Fruit fly (Drosophila melanogaster) whole organism, embryonic: ENCODE measurements around the gene CG5665.

Experiments
- Atf6 ChIP-seq: fragments of 200-800 bp; sonication (Bioruptor generic); IDR thresholded peaks from 2 replicates; pipeline ENCODE4 v1.3.6; 2022; ENCODE audit warnings: missing biosample characterization, missing genetic modification characterization
- CG10462 ChIP-seq: fragments of 200-800 bp; sonication (Bioruptor generic); optimal IDR thresholded peaks from 2 replicates; lab custom pipeline; 2016; ENCODE audit warnings: missing biosample characterization, missing genetic modification characterization
- CG11456 ChIP-seq: fragments of 200-800 bp; sonication (Bioruptor generic); IDR thresholded peaks from 3 replicates; pipeline ENCODE4 v1.3.6; 2022; ENCODE audit warnings: missing biosample characterization, missing genetic modification characterization
- CG11696 ChIP-seq: fragments of 200-800 bp; sonication (Bioruptor generic); IDR thresholded peaks from 2 replicates; pipeline ENCODE4 v1.3.6; 2022; ENCODE audit warnings: missing biosample characterization, missing genetic modification characterization
- CG13287 ChIP-seq: fragments of 200-800 bp; sonication (Bioruptor generic); IDR thresholded peaks from 2 replicates; pipeline ENCODE4 v1.3.6; 2022; ENCODE audit warnings: missing biosample characterization, missing genetic modification characterization; ENCODE audit not compliant: partially characterized antibody
- CG17186 ChIP-seq: fragments of 200-800 bp; sonication (Bioruptor generic); optimal IDR thresholded peaks from 3 replicates; lab custom pipeline; 2017; ENCODE audit warnings: missing biosample characterization, missing genetic modification reagents, missing genetic modification characterization
- CG17385 ChIP-seq: fragments of 200-800 bp; sonication (Bioruptor generic); optimal IDR thresholded peaks from 3 replicates; lab custom pipeline; 2018; ENCODE audit warnings: missing biosample characterization, mild to moderate bottlenecking, missing genetic modification characterization
- CG1832 ChIP-seq: fragments of 200-800 bp; sonication (Bioruptor generic); optimal IDR thresholded peaks from 2 replicates; lab custom pipeline; 2017; ENCODE audit warnings: missing biosample characterization, mild to moderate bottlenecking, missing genetic modification characterization, inconsistent platforms
- CG34224 ChIP-seq: fragments of 200-800 bp; sonication (Bioruptor generic); IDR thresholded peaks from 3 replicates; pipeline ENCODE4 v1.3.6; 2022; ENCODE audit warnings: missing biosample characterization, missing genetic modification characterization; ENCODE audit not compliant: partially characterized antibody
- CG34422 ChIP-seq: fragments of 200-800 bp; sonication (Bioruptor generic); IDR thresholded peaks from 3 replicates; pipeline ENCODE4 v1.3.6; 2022; ENCODE audit warnings: missing biosample characterization, missing genetic modification characterization
- CG4730 ChIP-seq: fragments of 200-800 bp; sonication (Bioruptor generic); IDR thresholded peaks from 2 replicates; pipeline ENCODE4 v1.3.6; 2022; ENCODE audit warnings: missing biosample characterization, missing genetic modification characterization
- CG7963 ChIP-seq: fragments of 200-800 bp; sonication (Bioruptor generic); IDR thresholded peaks from 3 replicates; pipeline ENCODE4 v1.3.6; 2022; ENCODE audit warnings: missing biosample characterization, missing genetic modification characterization; ENCODE audit not compliant: partially characterized antibody
- CG8478 ChIP-seq: fragments of >200 bp; optimal IDR thresholded peaks from 2 replicates; lab custom pipeline; 2018
- CG8944 ChIP-seq: fragments of 200-800 bp; sonication (Bioruptor generic); optimal IDR thresholded peaks from 3 replicates; lab custom pipeline; 2016; ENCODE audit warnings: missing biosample characterization, missing genetic modification characterization
- CG9797 ChIP-seq: fragments of 200-800 bp; sonication (Bioruptor generic); optimal IDR thresholded peaks from 3 replicates; lab custom pipeline; 2018; ENCODE audit warnings: missing biosample characterization, mild to moderate bottlenecking, missing genetic modification characterization
- Camta ChIP-seq: fragments of 200-800 bp; sonication (Bioruptor generic); optimal IDR thresholded peaks from 2 replicates; lab custom pipeline; 2016; ENCODE audit warnings: missing biosample characterization, missing genetic modification characterization
- Dad ChIP-seq: fragments of 200-800 bp; sonication (Bioruptor generic); optimal IDR thresholded peaks from 3 replicates; lab custom pipeline; 2016; ENCODE audit warnings: missing biosample characterization, missing genetic modification characterization
- Dll ChIP-seq: fragments of 200-800 bp; sonication (Bioruptor generic); IDR thresholded peaks from 4 replicates; pipeline ENCODE4 v1.3.6; 2022; ENCODE audit warnings: missing biosample characterization, missing genetic modification characterization; ENCODE audit not compliant: partially characterized antibody
- Elba2 ChIP-seq: fragments of 200-800 bp; sonication (Bioruptor generic); optimal IDR thresholded peaks from 3 replicates; lab custom pipeline; 2016; ENCODE audit warnings: missing biosample characterization, missing genetic modification characterization
- HLH54F ChIP-seq: fragments of 200-800 bp; sonication (Bioruptor generic); optimal IDR thresholded peaks from 3 replicates; lab custom pipeline; 2016; ENCODE audit warnings: missing biosample characterization, missing genetic modification characterization
- NC2α ChIP-seq: fragments of 200-800 bp; sonication (Bioruptor generic); optimal IDR thresholded peaks from 2 replicates; lab custom pipeline; 2016; ENCODE audit warnings: missing biosample characterization, missing genetic modification characterization
- NC2β ChIP-seq: fragments of 200-800 bp; sonication (Bioruptor generic); optimal IDR thresholded peaks from 2 replicates; lab custom pipeline; 2016; ENCODE audit warnings: missing biosample characterization, missing genetic modification characterization
- Nf-YB ChIP-seq: fragments of 200-800 bp; sonication (Bioruptor generic); optimal IDR thresholded peaks from 3 replicates; lab custom pipeline; 2019; ENCODE audit warnings: missing biosample characterization, mild to moderate bottlenecking, missing genetic modification characterization, moderate library complexity
- Nf-YC ChIP-seq: fragments of 200-800 bp; optimal IDR thresholded peaks from 3 replicates; lab custom pipeline; 2019; ENCODE audit warnings: missing biosample characterization, mild to moderate bottlenecking, missing genetic modification characterization, moderate library complexity
- Scr ChIP-seq: fragments of 200-800 bp; sonication (Bioruptor generic); IDR thresholded peaks from 2 replicates; pipeline ENCODE4 v1.3.6; 2022; ENCODE audit warnings: missing biosample characterization, missing genetic modification characterization; ENCODE audit not compliant: partially characterized antibody
- Trl ChIP-seq, 3 experiments: fragments of >200 bp in 2 of 3; fragments of 200-800 bp in 1 of 3; sonication (Bioruptor generic) in 1 of 3; optimal IDR thresholded peaks; 2 replicates in 1 of 3; 3 replicates in 2 of 3; lab custom pipeline; 2016 to 2017; ENCODE audit warnings: missing biosample characterization in 1 of 3, missing genetic modification characterization in 1 of 3
- YL-1 ChIP-seq: fragments of 200-800 bp; sonication (Bioruptor generic); optimal IDR thresholded peaks from 3 replicates; lab custom pipeline; 2017; ENCODE audit warnings: missing biosample characterization, mild to moderate bottlenecking, missing genetic modification characterization
- ap ChIP-seq: fragments of 200-800 bp; sonication (Bioruptor generic); IDR thresholded peaks from 2 replicates; pipeline ENCODE4 v1.3.6; 2022; ENCODE audit warnings: missing biosample characterization, missing genetic modification characterization
- bbx ChIP-seq: fragments of 200-800 bp; sonication (Bioruptor generic); IDR thresholded peaks from 2 replicates; pipeline ENCODE4 v1.3.6; 2022; ENCODE audit warnings: missing biosample characterization, missing genetic modification characterization; ENCODE audit not compliant: partially characterized antibody
- br ChIP-seq: fragments of >200 bp; optimal IDR thresholded peaks from 2 replicates; lab custom pipeline; 2017
- cg ChIP-seq: fragments of 200-800 bp; sonication (Bioruptor generic); optimal IDR thresholded peaks from 3 replicates; lab custom pipeline; 2019; ENCODE audit warnings: missing biosample characterization, mild to moderate bottlenecking, missing genetic modification characterization, moderate library complexity
- chinmo ChIP-seq: fragments of 200-800 bp; sonication (Bioruptor generic); IDR thresholded peaks from 4 replicates; pipeline ENCODE4 v1.3.6; 2022; ENCODE audit warnings: missing biosample characterization, missing genetic modification characterization; ENCODE audit not compliant: partially characterized antibody
- cwo ChIP-seq: fragments of 200-800 bp; sonication (Bioruptor generic); optimal IDR thresholded peaks from 3 replicates; lab custom pipeline; 2017; ENCODE audit warnings: missing biosample characterization, missing genetic modification characterization, mild to moderate bottlenecking, moderate library complexity, missing genetic modification reagents
- dati ChIP-seq: fragments of 200-800 bp; sonication (Bioruptor generic); IDR thresholded peaks from 2 replicates; pipeline ENCODE4 v1.3.6; 2022; ENCODE audit warnings: missing biosample characterization, missing genetic modification characterization
- dm ChIP-seq: fragments of 200-800 bp; sonication (Bioruptor generic); optimal IDR thresholded peaks from 3 replicates; lab custom pipeline; 2016; ENCODE audit warnings: missing biosample characterization, missing genetic modification characterization
- esg ChIP-seq: fragments of 200-800 bp; sonication (Bioruptor generic); conservative IDR thresholded peaks from 2 replicates; pipeline ENCODE4 v1.3.6; 2022; ENCODE audit warnings: missing biosample characterization, missing genetic modification characterization
- gt ChIP-seq: fragments of 200-800 bp; sonication (Bioruptor generic); IDR thresholded peaks from 2 replicates; pipeline ENCODE4 v1.3.6; 2022; ENCODE audit warnings: missing biosample characterization, missing genetic modification characterization
- maf-S ChIP-seq: fragments of 200-800 bp; sonication (Bioruptor generic); optimal IDR thresholded peaks from 2 replicates; lab custom pipeline; 2016; ENCODE audit warnings: missing biosample characterization, missing genetic modification characterization
- pfk ChIP-seq: fragments of 200-800 bp; sonication (Bioruptor generic); optimal IDR thresholded peaks from 2 replicates; lab custom pipeline; 2018; ENCODE audit warnings: missing biosample characterization, mild to moderate bottlenecking, missing genetic modification characterization, moderate library complexity
- prd ChIP-seq, 3 experiments: fragments of >200 bp in 2 of 3; fragments of 200-800 bp in 1 of 3; sonication (Bioruptor generic) in 1 of 3; optimal IDR thresholded peaks in 2 of 3; IDR thresholded peaks in 1 of 3; 2 replicates in 2 of 3; 3 replicates in 1 of 3; pipeline versions ENCODE4 v1.3.6 to Lab custom; 2017 to 2022; ENCODE audit warnings: missing biosample characterization in 1 of 3, missing genetic modification characterization in 1 of 3
- sisA ChIP-seq: fragments of 200-800 bp; sonication (Bioruptor generic); IDR thresholded peaks from 2 replicates; pipeline ENCODE4 v1.3.6; 2022; ENCODE audit warnings: missing biosample characterization, missing genetic modification characterization
- ssp ChIP-seq: fragments of 200-800 bp; sonication (Bioruptor generic); IDR thresholded peaks from 2 replicates; pipeline ENCODE4 v1.3.6; 2022; ENCODE audit warnings: missing biosample characterization, missing genetic modification characterization
- sug ChIP-seq: fragments of 200-800 bp; optimal IDR thresholded peaks from 2 replicates; lab custom pipeline; 2019; ENCODE audit warnings: missing biosample characterization, mild to moderate bottlenecking, missing genetic modification characterization, moderate library complexity
- tin ChIP-seq: fragments of 200-800 bp; sonication (Bioruptor generic); optimal IDR thresholded peaks from 3 replicates; lab custom pipeline; 2016; ENCODE audit warnings: missing biosample characterization, missing genetic modification characterization
- tll ChIP-seq, 2 experiments: fragments of 200-800 bp in 1 of 2; fragments of >200 bp in 1 of 2; sonication (Bioruptor generic) in 1 of 2; optimal IDR thresholded peaks; 2 replicates each; lab custom pipeline; 2017 to 2019; ENCODE audit warnings: missing biosample characterization in 2 of 2, missing genetic modification characterization in 2 of 2, mild to moderate bottlenecking in 1 of 2, moderate library complexity in 1 of 2
- tna ChIP-seq: fragments of 200-800 bp; sonication (Bioruptor generic); IDR thresholded peaks from 2 replicates; pipeline ENCODE4 v1.3.6; 2022; ENCODE audit warnings: missing biosample characterization, missing genetic modification characterization; ENCODE audit not compliant: partially characterized antibody
- vvl ChIP-seq: fragments of 200-800 bp; sonication (Bioruptor generic); IDR thresholded peaks from 2 replicates; pipeline ENCODE4 v1.3.6; 2022; ENCODE audit warnings: missing biosample characterization, missing genetic modification characterization
- yki ChIP-seq: fragments of >200 bp; optimal IDR thresholded peaks from 3 replicates; lab custom pipeline; 2018
- z ChIP-seq: fragments of 200-800 bp; sonication (Bioruptor generic); IDR thresholded peaks from 3 replicates; pipeline ENCODE4 v1.3.6; 2022; ENCODE audit warnings: missing biosample characterization, missing genetic modification characterization

Gene CG5665

dm6 chr3L:20349333-20349924, 8.9 kb upstream of the CG5665 start (continued):
- TF ChIP-seq CG17385 (GFP tag; lab: Kevin White, UChicago) = no peak
- TF ChIP-seq sug (tag; lab: Kevin White, UChicago) = peak; percentile 68
- TF ChIP-seq CG11696 (GFP tag; lab: Robert Waterston, UW) = no peak
- peak; percentile 45 for TF ChIP-seq dm (GFP tag; lab: Kevin White, UChicago)
- no peak for TF ChIP-seq CG9797 (GFP tag; lab: Kevin White, UChicago)
- peak; percentile 87 to 94 for TF ChIP-seq Trl (optimal IDR thresholded peaks at IDR 0.05; lab: Kevin White, UChicago)
- no peak for TF ChIP-seq Trl (GFP tag; optimal IDR thresholded peaks at IDR 0.05; lab: Kevin White, UChicago)
- peak; percentile 34; the same call in 1 of the 3 replicates for TF ChIP-seq CG7963 (GFP tag; lab: Robert Waterston, UW)
- no peak for TF ChIP-seq Scr (GFP tag; lab: Robert Waterston, UW)
- TF ChIP-seq cwo (GFP tag; lab: Kevin White, UChicago) = peak; percentile 73
- peak; percentile 65 for TF ChIP-seq Nf-YC (tag; lab: Kevin White, UChicago)
- TF ChIP-seq z (GFP tag; lab: Robert Waterston, UW) = peak; percentile 93
- TF ChIP-seq esg (GFP tag; lab: Robert Waterston, UW) = no peak
- TF ChIP-seq CG34224 (GFP tag; lab: Robert Waterston, UW) = peak; percentile 51; the same call in 1 of the 3 replicates
- no peak for TF ChIP-seq gt (GFP tag; lab: Robert Waterston, UW)
- no peak for TF ChIP-seq HLH54F (GFP tag; lab: Kevin White, UChicago)
- TF ChIP-seq maf-S (GFP tag; lab: Kevin White, UChicago) = no peak
- TF ChIP-seq NC2β = no peak
- TF ChIP-seq CG8944 (GFP tag; lab: Kevin White, UChicago) = no peak
- TF ChIP-seq CG13287 (GFP tag; lab: Robert Waterston, UW) = peak; percentile 56
- no peak for TF ChIP-seq CG11456 (GFP tag; lab: Robert Waterston, UW)
- peak; percentile 26; the same call in 1 of the 3 replicates for TF ChIP-seq CG34422 (GFP tag; lab: Robert Waterston, UW)
- TF ChIP-seq NC2α (GFP tag; lab: Kevin White, UChicago) = no peak
- no peak for TF ChIP-seq ap (GFP tag; lab: Robert Waterston, UW)
- TF ChIP-seq bbx (GFP tag; lab: Robert Waterston, UW) = no peak
- TF ChIP-seq pfk (GFP tag; lab: Kevin White, UChicago) = no peak
- TF ChIP-seq CG4730 (GFP tag; lab: Robert Waterston, UW) = no peak
- TF ChIP-seq cg (GFP tag; lab: Kevin White, UChicago) = peak; percentile 75
- TF ChIP-seq vvl (GFP tag; lab: Robert Waterston, UW) = 0 out of 2 replicates have a peak, but pooled peaks have one; percentile 10
- TF ChIP-seq prd (optimal IDR thresholded peaks at IDR 0.05; lab: Kevin White, UChicago) = no peak
- no peak for TF ChIP-seq prd (GFP tag; IDR thresholded peaks at IDR 0.05; lab: Robert Waterston, UW)
- TF ChIP-seq chinmo (GFP tag; lab: Robert Waterston, UW) = peak; percentile 68; the same call in 1 of the 4 replicates
- 0 out of 2 replicates have a peak, but pooled peaks have one; percentile 15 for TF ChIP-seq tna (GFP tag; lab: Robert Waterston, UW)
- TF ChIP-seq tll (GFP tag; optimal IDR thresholded peaks at IDR 0.05; lab: Kevin White, UChicago) = no peak
- no peak for TF ChIP-seq dati (GFP tag; lab: Robert Waterston, UW)
- TF ChIP-seq CG17186 = no peak
- no peak for TF ChIP-seq tin (GFP tag; lab: Kevin White, UChicago)
- no peak for TF ChIP-seq Dad (GFP tag; lab: Kevin White, UChicago)
- TF ChIP-seq sisA = no peak
- peak; percentile 41 for TF ChIP-seq CG8478 (lab: Kevin White, UChicago)
- no peak for TF ChIP-seq CG10462
- peak; percentile 65 for TF ChIP-seq CG1832 (GFP tag; lab: Kevin White, UChicago)
- TF ChIP-seq YL-1 (GFP tag; lab: Kevin White, UChicago) = peak; percentile 53
- TF ChIP-seq yki (lab: Kevin White, UChicago) = peak; percentile 48
- TF ChIP-seq Elba2 = peak; percentile 98
- peak; percentile 63 for TF ChIP-seq Nf-YB (GFP tag; lab: Kevin White, UChicago)
- TF ChIP-seq Camta = no peak
- TF ChIP-seq ssp (GFP tag; lab: Robert Waterston, UW) = no peak
- peak; percentile 33; the same call in 2 of the 4 replicates for TF ChIP-seq Dll (GFP tag; lab: Robert Waterston, UW)
- no peak for TF ChIP-seq br
- 0 out of 2 replicates have a peak, but pooled peaks have one; percentile 30 for TF ChIP-seq Atf6 (GFP tag; lab: Robert Waterston, UW)
